Fruit fly (Drosophila melanogaster): ENCODE results near the gene GCC185.

- TF ChIP-seq CG17612 (GFP tag; IDR thresholded peaks at IDR 0.05) (no peak), CG12155 (GFP tag; optimal IDR thresholded peaks at IDR 0.05) (no peak), Ets65A (GFP tag) (no peak), Sox102F (GFP tag; optimal IDR thresholded peaks at IDR 0.05) (peak; percentile 14), danr (GFP tag; IDR thresholded peaks at IDR 0.05) (no peak), CG12659 (GFP tag; optimal IDR thresholded peaks at IDR 0.05) (no peak), CG4617 (GFP tag; optimal IDR thresholded peaks at IDR 0.05; ENCODE audit: borderline replicate concordance) (no peak), CG12104 (GFP tag; optimal IDR thresholded peaks at IDR 0.05) (no peak), CG6683 (GFP tag; optimal IDR thresholded peaks at IDR 0.05) (no peak), CG10209 (GFP tag; optimal IDR thresholded peaks at IDR 0.05) (no peak)
Measured at dm6 chr3R:11992934-11993670, 17.5 kb upstream of the GCC185 start, which contains the start of gene mfas.

All from whole organism, embryonic.